Fruit fly (Drosophila melanogaster) whole organism, wandering third instar larva: ENCODE measurements around the gene BtbVII.
A peak's percentile ranks its signal among the peaks of the same experiment; 100 is the strongest.

Experiments
- Abd-B ChIP-seq: fragments of >200 bp; optimal IDR thresholded peaks from 2 replicates; lab custom pipeline; 2017; ENCODE audit warnings: missing biosample characterization, missing genetic modification characterization
- CG32264 ChIP-seq: fragments of 200-800 bp; sonication (Bioruptor generic); optimal IDR thresholded peaks from 2 replicates; lab custom pipeline; 2016; ENCODE audit warnings: missing biosample characterization, missing genetic modification characterization
- CrebA ChIP-seq: fragments of 200-800 bp; sonication (Bioruptor generic); optimal IDR thresholded peaks from 2 replicates; lab custom pipeline; 2016; ENCODE audit warnings: missing biosample characterization, mild to moderate bottlenecking, missing genetic modification characterization, borderline replicate concordance
- Dfd ChIP-seq: fragments of >200 bp; optimal IDR thresholded peaks from 2 replicates; lab custom pipeline; 2017; ENCODE audit warnings: missing biosample characterization, missing genetic modification characterization
- GATAd ChIP-seq: sonication (Bioruptor generic); optimal IDR thresholded peaks from 2 replicates; lab custom pipeline; 2016; ENCODE audit warnings: missing biosample characterization, missing genetic modification characterization
- HLH106 ChIP-seq: fragments of 200-800 bp; optimal IDR thresholded peaks from 3 replicates; lab custom pipeline; 2019; ENCODE audit warnings: missing biosample characterization, mild to moderate bottlenecking, missing genetic modification characterization, moderate library complexity
- Hnf4 ChIP-seq: fragments of 200-800 bp; sonication (Bioruptor generic); optimal IDR thresholded peaks from 2 replicates; lab custom pipeline; 2016; ENCODE audit warnings: missing biosample characterization, mild to moderate bottlenecking, missing genetic modification characterization
- Hr78 ChIP-seq: fragments of >200 bp; optimal IDR thresholded peaks from 2 replicates; lab custom pipeline; 2017; ENCODE audit warnings: missing biosample characterization, missing genetic modification characterization
- Hr83 ChIP-seq: fragments of 200-300 bp; sonication (Bioruptor generic); optimal IDR thresholded peaks from 2 replicates; lab custom pipeline; 2016; ENCODE audit warnings: missing biosample characterization, mild to moderate bottlenecking, missing genetic modification characterization, moderate library complexity; ENCODE audit not compliant: poor library complexity, severe bottlenecking
- Jra ChIP-seq: sonication (Bioruptor generic); optimal IDR thresholded peaks from 2 replicates; lab custom pipeline; 2016; ENCODE audit warnings: missing biosample characterization, missing genetic modification characterization
- Mio ChIP-seq: sonication (Bioruptor generic); optimal IDR thresholded peaks from 2 replicates; lab custom pipeline; 2016; ENCODE audit warnings: missing biosample characterization, missing genetic modification characterization
- Myc ChIP-seq: fragments of >200 bp; optimal IDR thresholded peaks from 2 replicates; lab custom pipeline; 2017
- N ChIP-seq: fragments of >200 bp; optimal IDR thresholded peaks from 2 replicates; lab custom pipeline; 2018; ENCODE audit warnings: missing biosample characterization, missing external identifiers, missing genetic modification characterization
- OdsH ChIP-seq: fragments of 200-800 bp; sonication (Bioruptor generic); optimal IDR thresholded peaks from 2 replicates; lab custom pipeline; 2016; ENCODE audit warnings: missing biosample characterization, mild to moderate bottlenecking, missing genetic modification characterization
- Rel ChIP-seq, 2 experiments: fragments of 200-800 bp; sonication (Bioruptor generic) in 1 of 2; optimal IDR thresholded peaks; 2 replicates in 1 of 2; 3 replicates in 1 of 2; lab custom pipeline; 2016 to 2019; ENCODE audit warnings: mild to moderate bottlenecking in 2 of 2, missing biosample characterization in 2 of 2, missing genetic modification characterization in 2 of 2, moderate library complexity in 1 of 2
- Sp1 ChIP-seq: fragments of 200-800 bp; sonication (Bioruptor generic); optimal IDR thresholded peaks from 3 replicates; lab custom pipeline; 2019; ENCODE audit warnings: missing biosample characterization, mild to moderate bottlenecking, missing genetic modification characterization, moderate library complexity
- Vsx2 ChIP-seq: fragments of 200-300, 225-300 bp; sonication (Bioruptor generic); optimal IDR thresholded peaks from 2 replicates; lab custom pipeline; 2018; ENCODE audit warnings: missing biosample characterization, missing genetic modification characterization; ENCODE audit not compliant: partially characterized antibody
- br ChIP-seq: fragments of 200-800 bp; sonication (Bioruptor generic); optimal IDR thresholded peaks from 2 replicates; lab custom pipeline; 2016; ENCODE audit warnings: missing biosample characterization, missing genetic modification characterization
- brk ChIP-seq: fragments of 200-800 bp; sonication (Bioruptor generic); optimal IDR thresholded peaks from 2 replicates; lab custom pipeline; 2016; ENCODE audit warnings: missing biosample characterization, mild to moderate bottlenecking, missing genetic modification characterization
- dl ChIP-seq, 2 experiments: fragments of 175-275, 200-275 bp in 1 of 2; fragments of 200-275 bp in 1 of 2; sonication (Bioruptor generic); optimal IDR thresholded peaks; lab custom pipeline; 2018; ENCODE audit warnings: mild to moderate bottlenecking in 2 of 2, missing biosample characterization in 2 of 2, missing genetic modification characterization in 2 of 2, moderate library complexity in 2 of 2; ENCODE audit not compliant: partially characterized antibody in 2 of 2, insufficient read depth in 1 of 2
- dmrt93B ChIP-seq: fragments of 200-800 bp; sonication (Bioruptor generic); optimal IDR thresholded peaks from 2 replicates; lab custom pipeline; 2018; ENCODE audit warnings: missing biosample characterization, mild to moderate bottlenecking, missing genetic modification characterization
- dsf ChIP-seq: sonication (Bioruptor generic); optimal IDR thresholded peaks from 2 replicates; lab custom pipeline; 2016; ENCODE audit warnings: missing biosample characterization, missing genetic modification characterization, borderline replicate concordance
- ey ChIP-seq: fragments of 200-800 bp; sonication (Bioruptor generic); optimal IDR thresholded peaks from 2 replicates; lab custom pipeline; 2016; ENCODE audit warnings: missing biosample characterization, missing genetic modification characterization
- foxo ChIP-seq, 2 experiments: fragments of 200-800 bp; sonication (Bioruptor generic); optimal IDR thresholded peaks; 2 replicates in 1 of 2; 3 replicates in 1 of 2; lab custom pipeline; 2016 to 2017; ENCODE audit warnings: missing biosample characterization in 2 of 2, missing genetic modification characterization in 2 of 2
- fru ChIP-seq: fragments of 200-800 bp; sonication (Bioruptor generic); optimal IDR thresholded peaks from 3 replicates; lab custom pipeline; 2016; ENCODE audit warnings: missing biosample characterization, mild to moderate bottlenecking, missing genetic modification characterization
- h ChIP-seq: fragments of 200-800 bp; sonication (Bioruptor generic); optimal IDR thresholded peaks from 3 replicates; lab custom pipeline; 2016; ENCODE audit warnings: missing biosample characterization, mild to moderate bottlenecking, missing genetic modification characterization
- jim ChIP-seq: fragments of 175-275, 200-325 bp; sonication (Bioruptor generic); optimal IDR thresholded peaks from 2 replicates; lab custom pipeline; 2016; ENCODE audit warnings: missing biosample characterization, mild to moderate bottlenecking, missing genetic modification characterization
- lola ChIP-seq: fragments of >200 bp; optimal IDR thresholded peaks from 2 replicates; lab custom pipeline; 2017; ENCODE audit warnings: missing biosample characterization, missing genetic modification characterization
- pan ChIP-seq: fragments of >200 bp; optimal IDR thresholded peaks from 2 replicates; lab custom pipeline; 2017
- psq ChIP-seq: fragments of 200-800 bp; sonication (Bioruptor generic); optimal IDR thresholded peaks from 3 replicates; lab custom pipeline; 2017; ENCODE audit warnings: missing biosample characterization, mild to moderate bottlenecking, missing genetic modification characterization, moderate library complexity
- rgr ChIP-seq: fragments of 200-800 bp; sonication (Bioruptor generic); optimal IDR thresholded peaks from 3 replicates; lab custom pipeline; 2016; ENCODE audit warnings: missing biosample characterization, mild to moderate bottlenecking, missing genetic modification characterization
- sage ChIP-seq: fragments of 200-800 bp; sonication (Bioruptor generic); optimal IDR thresholded peaks from 2 replicates; lab custom pipeline; 2016; ENCODE audit warnings: missing biosample characterization, mild to moderate bottlenecking, missing genetic modification characterization
- tai ChIP-seq: sonication (Bioruptor generic); optimal IDR thresholded peaks from 2 replicates; lab custom pipeline; 2016; ENCODE audit warnings: missing biosample characterization, missing genetic modification characterization
- usp ChIP-seq: fragments of >200 bp; optimal IDR thresholded peaks from 2 replicates; lab custom pipeline; 2017; ENCODE audit warnings: missing biosample characterization, missing genetic modification characterization
- woc ChIP-seq: sonication (Bioruptor generic); optimal IDR thresholded peaks from 2 replicates; lab custom pipeline; 2016; ENCODE audit warnings: missing biosample characterization, mild to moderate bottlenecking, missing genetic modification characterization

BtbVII gene

dm6 chr3L:3157651-3158050 is 9.2 kb downstream of the BtbVII start:
- no peak for TF ChIP-seq sage (GFP tag; lab: Kevin White, UChicago)
- TF ChIP-seq CG32264 (GFP tag; lab: Kevin White, UChicago): no peak
- no peak for TF ChIP-seq woc (GFP tag; lab: Kevin White, UChicago)
- TF ChIP-seq br (GFP tag; lab: Kevin White, UChicago): no peak
- no peak for TF ChIP-seq usp (GFP tag; lab: Kevin White, UChicago)
- no peak for TF ChIP-seq lola
- no peak for TF ChIP-seq Vsx2
- no peak for TF ChIP-seq Rel (GFP tag; optimal IDR thresholded peaks at IDR 0.05; lab: Kevin White, UChicago)
- TF ChIP-seq Rel (tag; optimal IDR thresholded peaks at IDR 0.05; lab: Kevin White, UChicago): no peak
- TF ChIP-seq Mio: no peak
- no peak for TF ChIP-seq jim
- TF ChIP-seq Abd-B (GFP tag; lab: Kevin White, UChicago): no peak
- no peak for TF ChIP-seq Sp1 (GFP tag; lab: Kevin White, UChicago)

dm6 chr3L:3159309-3160194 is 11.1 kb downstream of the BtbVII start, which contains the start of the genes ND-30 and CG15812:
Gene ND-30, minus strand, starts transcription at chr3L:3159578.
Gene CG15812, plus strand, starts transcription at chr3L:3159991.
- TF ChIP-seq psq (GFP tag; lab: Kevin White, UChicago) (peak; percentile 22), Hr83 (peak; percentile 5), foxo (GFP tag; optimal IDR thresholded peaks at IDR 0.05; lab: Kevin White, UChicago) (peak in 1 of 2 experiments; percentile 21), Hnf4 (GFP tag; lab: Kevin White, UChicago) (no peak)

DNA sequence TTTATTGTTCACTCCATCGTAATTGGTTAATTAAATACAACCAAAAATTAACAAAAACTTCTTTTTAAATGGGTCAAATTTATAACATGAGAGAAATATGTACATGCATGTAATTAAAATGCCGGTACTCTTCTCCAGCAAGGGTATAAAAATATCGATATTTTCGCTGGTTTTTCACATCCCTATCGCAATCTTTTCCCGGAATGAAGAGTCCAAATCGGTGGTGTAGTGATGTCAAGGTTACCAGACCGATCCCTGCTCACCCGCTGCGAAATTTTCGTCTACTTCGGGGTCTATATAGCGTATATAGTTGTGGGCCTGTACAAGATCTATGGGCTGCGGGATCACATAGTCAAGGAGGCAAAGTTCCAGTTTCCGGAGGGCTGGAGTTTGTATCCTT is 13.5 kb downstream of the BtbVII start, which contains the start of gene rasp:
Gene rasp, plus strand, starts transcription at position 213 of the 400 bp plus-strand sequence.
- TF ChIP-seq Mio: no peak
- TF ChIP-seq Rel (GFP tag; optimal IDR thresholded peaks at IDR 0.05; lab: Kevin White, UChicago): no peak
- peak; percentile 59 for TF ChIP-seq Rel (tag; optimal IDR thresholded peaks at IDR 0.05; lab: Kevin White, UChicago)

DNA sequence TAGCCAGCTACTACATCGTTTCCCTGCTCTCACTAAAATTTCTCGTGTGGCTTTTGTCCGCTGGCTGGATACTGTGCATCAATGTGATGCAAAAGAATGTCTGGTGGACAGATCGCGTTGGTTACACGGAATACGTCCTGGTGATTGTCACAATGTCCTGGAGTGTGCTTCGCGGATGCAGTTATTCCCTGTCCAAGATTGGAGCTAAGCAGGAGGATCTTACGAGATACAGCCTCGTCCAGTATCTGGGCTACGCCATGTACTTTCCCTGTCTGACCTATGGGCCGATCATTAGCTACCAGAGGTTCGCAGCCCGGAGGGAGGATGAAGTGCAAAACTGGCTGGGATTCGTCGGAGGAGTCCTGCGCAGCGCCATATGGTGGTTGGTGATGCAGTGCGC is 14.1 kb downstream of the BtbVII start:
- no peak for TF ChIP-seq N (GFP tag; lab: Kevin White, UChicago)
- no peak for TF ChIP-seq fru (GFP tag; lab: Kevin White, UChicago)
- no peak for TF ChIP-seq pan (lab: Kevin White, UChicago)
- no peak for TF ChIP-seq woc (GFP tag; lab: Kevin White, UChicago)
- TF ChIP-seq Myc (lab: Kevin White, UChicago): no peak
- no peak for TF ChIP-seq Dfd (GFP tag; lab: Kevin White, UChicago)
- TF ChIP-seq Hr83: no peak
- no peak for TF ChIP-seq Sp1 (GFP tag; lab: Kevin White, UChicago)
- TF ChIP-seq rgr (GFP tag; lab: Kevin White, UChicago): no peak
- no peak for TF ChIP-seq Jra (GFP tag; lab: Kevin White, UChicago)
- TF ChIP-seq h: no peak
- no peak for TF ChIP-seq Hnf4 (GFP tag; lab: Kevin White, UChicago)
- no peak for TF ChIP-seq Vsx2
- TF ChIP-seq Hr78 (GFP tag; lab: Kevin White, UChicago): no peak
- TF ChIP-seq foxo (GFP tag; optimal IDR thresholded peaks at IDR 0.05; lab: Kevin White, UChicago): no peak
- TF ChIP-seq CG32264 (GFP tag; lab: Kevin White, UChicago): no peak
- TF ChIP-seq CrebA: no peak
- no peak for TF ChIP-seq tai (GFP tag; lab: Kevin White, UChicago)
- TF ChIP-seq Mio: no peak
- TF ChIP-seq, all 38 proteins: peak for 0

- TF ChIP-seq HLH106: peak; percentile 7
- TF ChIP-seq psq (GFP tag; lab: Kevin White, UChicago): no peak
- no peak for TF ChIP-seq ey (GFP tag; lab: Kevin White, UChicago)
- TF ChIP-seq tai (GFP tag; lab: Kevin White, UChicago): no peak
- TF ChIP-seq Sp1 (GFP tag; lab: Kevin White, UChicago): peak; percentile 15
- peak in 1 of 2 experiments; percentile 41 for TF ChIP-seq foxo (GFP tag; optimal IDR thresholded peaks at IDR 0.05; lab: Kevin White, UChicago)
- no peak for TF ChIP-seq dmrt93B (GFP tag; lab: Kevin White, UChicago)
- no peak for TF ChIP-seq Myc (lab: Kevin White, UChicago)
- peak; percentile 17 for TF ChIP-seq Hr83
- no peak for TF ChIP-seq GATAd
- peak; percentile 23 for TF ChIP-seq rgr (GFP tag; lab: Kevin White, UChicago)
- TF ChIP-seq Rel (GFP tag; optimal IDR thresholded peaks at IDR 0.05; lab: Kevin White, UChicago): no peak
- TF ChIP-seq Rel (tag; optimal IDR thresholded peaks at IDR 0.05; lab: Kevin White, UChicago): peak; percentile 53
- TF ChIP-seq woc (GFP tag; lab: Kevin White, UChicago): peak; percentile 27
- peak; percentile 66 for TF ChIP-seq h
- TF ChIP-seq dsf (GFP tag; lab: Kevin White, UChicago): no peak
- no peak for TF ChIP-seq dl (GFP tag; optimal IDR thresholded peaks at IDR 0.05; lab: Kevin White, UChicago; ENCODE audit: insufficient read depth in 1 of 2, partially characterized antibody in 2 of 2)
- no peak for TF ChIP-seq Dfd (GFP tag; lab: Kevin White, UChicago)
- TF ChIP-seq lola: no peak
- no peak for TF ChIP-seq brk (GFP tag; lab: Kevin White, UChicago)
- TF ChIP-seq OdsH (GFP tag; lab: Kevin White, UChicago): peak; percentile 6
Measured at dm6 chr3L:3164951-3165350, 16.5 kb downstream of the BtbVII start, which contains the start of gene CG32280. Gene CG32280, plus strand, starts transcription at chr3L:3165181.
